Worm (Caenorhabditis elegans): Measurements from ENCODE around the gene C04G6.6.

The C04G6.6 gene

DNA sequence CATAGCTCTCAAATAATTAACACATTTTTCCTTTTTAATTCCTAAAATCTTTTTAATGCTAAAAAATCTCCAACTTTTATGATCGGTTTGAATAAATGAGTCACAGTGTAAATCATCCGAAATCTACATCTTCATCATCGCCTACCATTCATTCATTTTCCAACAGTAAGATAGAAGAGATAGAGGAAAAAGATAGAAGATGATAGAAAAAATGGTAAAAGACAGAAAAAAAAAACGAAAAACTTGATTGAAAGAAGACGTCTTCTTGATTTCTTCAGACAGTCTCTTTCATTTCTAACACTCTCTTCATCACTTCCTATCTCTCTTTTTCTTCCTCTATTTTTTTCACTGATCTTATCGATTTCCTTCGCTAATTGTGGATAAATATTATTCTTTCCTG lies 3.6 kb upstream of the C04G6.6 start:
- TF ChIP-seq egl-18 (GFP tag; IDR thresholded peaks at IDR 0.05) (no peak), ZK185.1 (tag; optimal IDR thresholded peaks at IDR 0.05; ENCODE audit: poor library complexity, severe bottlenecking) (no peak), F39B2.1 (GFP tag; IDR thresholded peaks at IDR 0.05) (no peak), chd-7 (tag; optimal IDR thresholded peaks at IDR 0.05) (no peak), nhr-90 (tag; optimal IDR thresholded peaks at IDR 0.05) (no peak), K11D2.4 (GFP tag; IDR thresholded peaks at IDR 0.05) (no peak), ceh-27 (GFP tag; optimal IDR thresholded peaks at IDR 0.05) (no peak), F10E7.11 (tag; optimal IDR thresholded peaks at IDR 0.05) (no peak), C17E4.6 (GFP tag; IDR thresholded peaks at IDR 0.05) (no peak), snpc-1.1 (tag; optimal IDR thresholded peaks at IDR 0.05; ENCODE audit: insufficient read depth) (no peak), pha-4 (tag; optimal IDR thresholded peaks at IDR 0.05) (no peak), lin-26 (GFP tag; IDR thresholded peaks at IDR 0.05) (no peak), B0019.2 (GFP tag; conservative IDR thresholded peaks at IDR 0.05) (no peak), fkh-3 (tag; optimal IDR thresholded peaks at IDR 0.05) (no peak), Y95B8A.8 (GFP tag; IDR thresholded peaks at IDR 0.05) (no peak), snpc-3.4 (tag; optimal IDR thresholded peaks at IDR 0.05) (no peak), Y79H2A.3 (GFP tag; conservative IDR thresholded peaks at IDR 0.05) (no peak), cebp-1 (GFP tag; IDR thresholded peaks at IDR 0.05) (no peak), cebp-1 (tag; optimal IDR thresholded peaks at IDR 0.05) (no peak), bed-1 (GFP tag; IDR thresholded peaks at IDR 0.05) (no peak), F22D6.2 (tag; optimal IDR thresholded peaks at IDR 0.05) (no peak)

DNA sequence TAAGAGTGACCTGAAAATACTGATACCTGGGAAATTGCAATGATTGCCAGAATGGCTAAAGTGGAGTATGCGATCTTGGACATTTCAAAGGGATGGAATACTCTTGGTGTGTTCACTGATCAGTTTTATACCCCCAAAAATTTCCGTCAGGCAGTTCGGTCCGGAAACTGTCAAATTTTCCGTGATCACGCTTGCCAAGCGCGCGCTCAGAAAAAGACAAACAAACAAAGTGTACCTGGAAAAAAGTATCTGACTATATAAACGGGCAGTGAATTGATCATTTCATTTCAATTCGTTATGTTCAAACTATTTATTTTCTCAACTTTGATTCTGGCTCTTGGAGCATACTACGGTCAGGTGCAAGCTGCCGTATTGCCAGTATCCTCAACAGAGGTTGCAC lies 2.2 kb upstream of the C04G6.6 start, which contains the start of the genes idpb-3 and idpb-1:
idpb-3 (minus strand) TSS at position 101 of the 400 bp plus-strand sequence.
idpb-1 (plus strand) TSS at position 284 of the 400 bp plus-strand sequence.
- TF ChIP-seq repo-1 (tag; optimal IDR thresholded peaks at IDR 0.05), result no peak
- TF ChIP-seq pha-4 (tag; optimal IDR thresholded peaks at IDR 0.05), result no peak
- TF ChIP-seq rpc-1 (optimal IDR thresholded peaks at IDR 0.05), result no peak
- TF ChIP-seq rpc-1 (tag; optimal IDR thresholded peaks at IDR 0.05), result no peak
- TF ChIP-seq hrde-1 (tag; optimal IDR thresholded peaks at IDR 0.05; ENCODE audit: borderline replicate concordance), result no peak
- no peak for TF ChIP-seq dpff-1 (tag; optimal IDR thresholded peaks at IDR 0.05)
- TF ChIP-seq mxl-1 (tag; optimal IDR thresholded peaks at IDR 0.05), result no peak
- TF ChIP-seq unc-62 (GFP tag; optimal IDR thresholded peaks at IDR 0.05), result no peak
- no peak for TF ChIP-seq F52B5.7 (tag; optimal IDR thresholded peaks at IDR 0.05)
- TF ChIP-seq tbx-9 (tag; optimal IDR thresholded peaks at IDR 0.05; ENCODE audit: borderline replicate concordance), result no peak
- no peak for TF ChIP-seq ceh-79 (tag; optimal IDR thresholded peaks at IDR 0.05)
- TF ChIP-seq lin-40 (tag; optimal IDR thresholded peaks at IDR 0.05), result no peak
- no peak for TF ChIP-seq lir-1 (GFP tag; conservative IDR thresholded peaks at IDR 0.05)
- no peak for TF ChIP-seq hsf-1 (GFP tag; IDR thresholded peaks at IDR 0.05)
- TF ChIP-seq nfyb-1 (GFP tag; IDR thresholded peaks at IDR 0.05), result no peak

DNA sequence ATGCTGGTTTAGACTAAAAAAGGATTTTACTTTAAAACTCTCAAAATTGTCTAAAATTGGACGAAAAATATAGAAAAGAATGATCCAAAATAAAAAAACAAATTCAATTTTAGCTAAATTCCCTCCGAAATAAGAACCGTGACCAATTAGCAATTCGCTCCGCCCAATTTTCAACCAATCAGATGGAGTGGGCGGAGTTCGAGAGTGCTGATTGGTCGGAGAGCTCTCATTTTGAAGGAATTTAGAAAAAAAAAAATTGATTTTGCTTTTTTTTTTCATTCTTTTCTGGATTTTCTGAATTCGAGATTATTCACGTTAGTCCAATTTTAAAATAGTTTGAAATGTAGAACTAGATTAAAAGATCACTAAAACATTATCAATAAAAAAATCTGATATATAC lies 515 bp downstream of the C04G6.6 start:
- TF ChIP-seq efl-1 (GFP tag; optimal IDR thresholded peaks at IDR 0.05) (no peak), lsy-27 (tag; optimal IDR thresholded peaks at IDR 0.05; ENCODE audit: borderline replicate concordance, insufficient read depth) (no peak), snpc-4 (GFP tag; optimal IDR thresholded peaks at IDR 0.05) (no peak), snpc-4 (tag; optimal IDR thresholded peaks at IDR 0.05) (no peak), atf-7 (tag; optimal IDR thresholded peaks at IDR 0.05) (no peak), tbp1 (GFP tag; optimal IDR thresholded peaks at IDR 0.05) (no peak), ama-1 (optimal IDR thresholded peaks at IDR 0.05) (no peak), ama-1 (GFP tag; optimal IDR thresholded peaks at IDR 0.05) (no peak), Y53G8AR.9 (GFP tag; conservative IDR thresholded peaks at IDR 0.05) (no peak), ztf-22 (GFP tag; optimal IDR thresholded peaks at IDR 0.05) (no peak), nhr-120 (GFP tag; IDR thresholded peaks at IDR 0.05) (no peak)

Data from whole organism, young adult.